Worm (Caenorhabditis elegans): ENCODE data around the gene eak-3.

DNA sequence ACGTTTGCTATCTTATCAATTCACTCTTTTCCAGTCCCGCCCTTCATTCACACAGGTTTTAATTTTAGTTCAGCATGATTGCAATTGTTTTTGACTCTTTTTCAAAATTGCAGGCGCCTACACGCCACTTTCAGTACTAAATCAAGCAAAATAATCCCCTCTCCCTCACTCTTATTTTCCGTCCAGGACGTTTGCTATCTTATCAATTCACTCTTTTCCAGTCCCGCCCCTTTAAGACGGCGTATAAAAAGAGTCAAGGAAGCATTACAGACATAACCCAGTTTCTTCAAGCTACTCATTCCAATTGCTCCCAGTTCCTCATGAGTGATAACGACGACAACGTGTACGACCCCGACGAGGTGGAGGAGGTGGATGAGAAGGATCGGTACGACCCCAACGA is 38.3 kb upstream of the eak-3 start, which contains the start of gene Y119D3B.21:
- TF ChIP-seq ama-1 (optimal IDR thresholded peaks at IDR 0.05) = no peak
- no peak for TF ChIP-seq pros-1 (tag; optimal IDR thresholded peaks at IDR 0.05)
- no peak for TF ChIP-seq rnt-1 (tag; optimal IDR thresholded peaks at IDR 0.05)
- TF ChIP-seq ceh-24 (tag; optimal IDR thresholded peaks at IDR 0.05) = no peak
- no peak for TF ChIP-seq ceh-31 (tag; optimal IDR thresholded peaks at IDR 0.05)
- TF ChIP-seq nhr-11 (tag; optimal IDR thresholded peaks at IDR 0.05) = no peak
- no peak for TF ChIP-seq ceh-18 (tag; optimal IDR thresholded peaks at IDR 0.05)
- no peak for TF ChIP-seq ref-2 (tag; optimal IDR thresholded peaks at IDR 0.05)
- no peak for TF ChIP-seq hlh-15 (tag; optimal IDR thresholded peaks at IDR 0.05)
- TF ChIP-seq C38D4.7 (GFP tag; optimal IDR thresholded peaks at IDR 0.05) = no peak
- TF ChIP-seq fkh-10 (GFP tag; optimal IDR thresholded peaks at IDR 0.05) = no peak

Measured in whole organism, late embryonic.